Worm (Caenorhabditis elegans) whole organism, late embryonic: Measurements from ENCODE around the gene T03G6.1.

Experiments used
- C08G9.2 ChIP-seq: sonication (generic microtip); optimal IDR thresholded peaks from 2 replicates; lab custom pipeline; 2016; ENCODE audit warnings: mild to moderate bottlenecking, missing genetic modification characterization, moderate library complexity, missing compliant biosample characterization
- K09A11.1 ChIP-seq: sonication (generic microtip); optimal IDR thresholded peaks from 2 replicates; lab custom pipeline; 2017; ENCODE audit warnings: antibody characterized with exemption, mild to moderate bottlenecking, missing genetic modification characterization, missing compliant biosample characterization; ENCODE audit not compliant: insufficient read depth
- ahr-1 ChIP-seq: sonication (generic microtip); optimal IDR thresholded peaks from 2 replicates; lab custom pipeline; 2016; ENCODE audit warnings: missing genetic modification characterization, missing compliant biosample characterization
- ceh-19 ChIP-seq: fragments of 200-800 bp; sonication (Bioruptor generic); optimal IDR thresholded peaks from 2 replicates; lab custom pipeline; 2018; ENCODE audit warnings: mild to moderate bottlenecking, missing genetic modification characterization, missing compliant biosample characterization
- ceh-22 ChIP-seq: sonication (generic microtip); optimal IDR thresholded peaks from 2 replicates; lab custom pipeline; 2017; ENCODE audit warnings: missing biosample characterization, missing genetic modification characterization
- ceh-31 ChIP-seq: sonication (generic microtip); optimal IDR thresholded peaks from 2 replicates; lab custom pipeline; 2016; ENCODE audit warnings: missing genetic modification characterization, missing compliant biosample characterization
- ceh-34 ChIP-seq: sonication (generic microtip); optimal IDR thresholded peaks from 2 replicates; lab custom pipeline; 2016; ENCODE audit warnings: mild to moderate bottlenecking, missing genetic modification characterization, missing compliant biosample characterization
- ceh-48 ChIP-seq: sonication (generic microtip); optimal IDR thresholded peaks from 2 replicates; lab custom pipeline; 2016; ENCODE audit warnings: missing genetic modification characterization, inconsistent platforms, missing compliant biosample characterization
- ceh-9 ChIP-seq: sonication (generic microtip); optimal IDR thresholded peaks from 2 replicates; lab custom pipeline; 2016; ENCODE audit warnings: mild to moderate bottlenecking, missing genetic modification characterization, inconsistent platforms, missing compliant biosample characterization
- elt-2 ChIP-seq: sonication (generic microtip); optimal IDR thresholded peaks from 2 replicates; lab custom pipeline; 2016; ENCODE audit warnings: missing genetic modification reagents, missing genetic modification characterization, missing compliant biosample characterization
- ets-4 ChIP-seq: sonication (generic microtip); optimal IDR thresholded peaks from 2 replicates; lab custom pipeline; 2016; ENCODE audit warnings: missing genetic modification characterization, missing compliant biosample characterization
- fax-1 ChIP-seq: sonication (generic microtip); optimal IDR thresholded peaks from 2 replicates; lab custom pipeline; 2016; ENCODE audit warnings: missing genotype, missing genetic modification characterization, missing compliant biosample characterization
- hlh-13 ChIP-seq: fragments of 200-800 bp; sonication (Bioruptor generic); optimal IDR thresholded peaks from 2 replicates; lab custom pipeline; 2018; ENCODE audit warnings: mild to moderate bottlenecking, missing genetic modification characterization, missing compliant biosample characterization
- hlh-30 ChIP-seq: sonication (generic microtip); optimal IDR thresholded peaks from 2 replicates; lab custom pipeline; 2017; ENCODE audit warnings: antibody characterized with exemption, missing genetic modification characterization, missing compliant biosample characterization; ENCODE audit not compliant: insufficient read depth
- madf-2 ChIP-seq: sonication (generic microtip); optimal IDR thresholded peaks from 2 replicates; lab custom pipeline; 2017; ENCODE audit warnings: missing genetic modification characterization, missing compliant biosample characterization
- nhr-232 ChIP-seq: sonication (generic microtip); optimal IDR thresholded peaks from 2 replicates; lab custom pipeline; 2016; ENCODE audit warnings: missing genetic modification characterization, missing compliant biosample characterization
- pat-9 ChIP-seq: fragments of 200-800 bp; sonication (Bioruptor generic); optimal IDR thresholded peaks from 2 replicates; lab custom pipeline; 2018; ENCODE audit warnings: mild to moderate bottlenecking, missing genetic modification characterization, moderate library complexity, missing compliant biosample characterization
- pha-2 ChIP-seq: sonication (generic microtip); optimal IDR thresholded peaks from 2 replicates; lab custom pipeline; 2017; ENCODE audit warnings: mild to moderate bottlenecking, missing genetic modification characterization, missing compliant biosample characterization
- pqm-1 ChIP-seq: sonication (generic microtip); optimal IDR thresholded peaks from 2 replicates; lab custom pipeline; 2016; ENCODE audit warnings: missing genetic modification characterization, missing compliant biosample characterization
- pros-1 ChIP-seq: fragments of 150-350 bp; optimal IDR thresholded peaks from 2 replicates; lab custom pipeline; 2014; ENCODE audit warnings: missing biosample characterization, missing genetic modification reagents, missing genetic modification characterization
- sdc-2 ChIP-seq: sonication (generic microtip); optimal IDR thresholded peaks from 2 replicates; lab custom pipeline; 2016; ENCODE audit warnings: missing genotype, missing genetic modification characterization, missing compliant biosample characterization
- sox-2 ChIP-seq: fragments of 200-800 bp; sonication (Bioruptor generic); IDR thresholded peaks from 2 replicates; pipeline ENCODE4 v1.3.6; 2022; ENCODE audit warnings: missing genetic modification reagents, missing genetic modification characterization, missing compliant biosample characterization
- tbx-2 ChIP-seq: sonication (generic microtip); optimal IDR thresholded peaks from 2 replicates; lab custom pipeline; 2016; ENCODE audit warnings: missing genetic modification characterization, missing compliant biosample characterization
- ttx-3 ChIP-seq: sonication (generic microtip); optimal IDR thresholded peaks from 2 replicates; lab custom pipeline; 2016; ENCODE audit warnings: missing genetic modification reagents, missing genetic modification characterization, missing compliant biosample characterization
- unc-3 ChIP-seq, 2 experiments: fragments of 200-800 bp in 1 of 2; sonication (Bioruptor generic) in 1 of 2; sonication (generic microtip) in 1 of 2; conservative IDR thresholded peaks in 1 of 2; optimal IDR thresholded peaks in 1 of 2; 2 replicates each; pipeline versions ENCODE4 v1.3.6 to Lab custom; 2016 to 2022; ENCODE audit warnings: missing compliant biosample characterization in 2 of 2, missing genetic modification characterization in 2 of 2, missing genetic modification reagents in 1 of 2
- unc-86 ChIP-seq: sonication (generic microtip); optimal IDR thresholded peaks from 2 replicates; lab custom pipeline; 2016; ENCODE audit warnings: missing genetic modification characterization, missing compliant biosample characterization

Gene T03G6.1

ce11 chrX:2569040-2569439 lies 39.0 kb upstream of the T03G6.1 start:
- TF ChIP-seq sox-2 (GFP tag; lab: Robert Waterston, UW): no peak
- no peak for TF ChIP-seq K09A11.1 (tag; lab: Kevin White, UChicago)
- no peak for TF ChIP-seq ets-4
- TF ChIP-seq elt-2 (tag; lab: Kevin White, UChicago): peak; percentile 53
- TF ChIP-seq ttx-3 (tag; lab: Kevin White, UChicago): no peak
- no peak for TF ChIP-seq hlh-13 (GFP tag; lab: Kevin White, UChicago)

ce11 chrX:2572646-2573149 lies 35.3 kb upstream of the T03G6.1 start, which contains the start of the genes ccd-5 and F52H2.1:
TSS of gene ccd-5 (minus strand) at chrX:2572653.
TSS of gene F52H2.1 (plus strand) at chrX:2573099.
- TF ChIP-seq madf-2 (tag; lab: Kevin White, UChicago) (no peak), pqm-1 (no peak), ceh-22 (tag; lab: Kevin White, UChicago) (no peak), ceh-31 (tag; lab: Kevin White, UChicago) (peak; percentile 44), ceh-19 (GFP tag; lab: Kevin White, UChicago) (peak; percentile 10), pros-1 (tag; lab: Kevin White, UChicago) (no peak), C08G9.2 (tag; lab: Kevin White, UChicago) (no peak), ceh-48 (tag; lab: Kevin White, UChicago) (no peak)

- TF ChIP-seq unc-86 (no peak), sdc-2 (tag; lab: Kevin White, UChicago) (no peak)
Observed at ce11 chrX:2577442-2577841, 30.6 kb upstream of the T03G6.1 start, which contains the start of gene ttr-42. TSS of gene ttr-42 (plus strand) at chrX:2577742.

ce11 chrX:2580524-2580981 lies 27.5 kb upstream of the T03G6.1 start, which contains the start of gene H01M10.1:
TSS of gene H01M10.1 (minus strand) at chrX:2580574.
- peak; percentile 51 for TF ChIP-seq elt-2 (tag; lab: Kevin White, UChicago)
- no peak for TF ChIP-seq pat-9 (tag; lab: Kevin White, UChicago)

ce11 chrX:2581828-2582589 lies 26.0 kb upstream of the T03G6.1 start:
- no peak for TF ChIP-seq fax-1 (tag; lab: Kevin White, UChicago)
- TF ChIP-seq ceh-48 (tag; lab: Kevin White, UChicago): no peak
- TF ChIP-seq ceh-9: no peak
- no peak for TF ChIP-seq pat-9 (tag; lab: Kevin White, UChicago)
- TF ChIP-seq nhr-232 (tag; lab: Kevin White, UChicago): no peak
- TF ChIP-seq unc-3 (GFP tag; conservative IDR thresholded peaks at IDR 0.05; lab: Robert Waterston, UW): no peak
- TF ChIP-seq unc-3 (tag; optimal IDR thresholded peaks at IDR 0.05; lab: Kevin White, UChicago): no peak
- TF ChIP-seq elt-2 (tag; lab: Kevin White, UChicago): no peak
- TF ChIP-seq sdc-2 (tag; lab: Kevin White, UChicago): no peak
- TF ChIP-seq ttx-3 (tag; lab: Kevin White, UChicago): no peak
- no peak for TF ChIP-seq pha-2 (tag; lab: Kevin White, UChicago)
- TF ChIP-seq K09A11.1 (tag; lab: Kevin White, UChicago): no peak

ce11 chrX:2583135-2583683 lies 24.8 kb upstream of the T03G6.1 start:
- peak; percentile 63 for TF ChIP-seq hlh-30 (tag; lab: Kevin White, UChicago)
- TF ChIP-seq C08G9.2 (tag; lab: Kevin White, UChicago): no peak
- no peak for TF ChIP-seq ahr-1
- peak; percentile 16 for TF ChIP-seq tbx-2 (tag; lab: Kevin White, UChicago)
- no peak for TF ChIP-seq ceh-34
- TF ChIP-seq ceh-31 (tag; lab: Kevin White, UChicago): peak; percentile 15
